Fruit fly (Drosophila melanogaster): ENCODE data around the gene CycH.

The CycH gene

DNA sequence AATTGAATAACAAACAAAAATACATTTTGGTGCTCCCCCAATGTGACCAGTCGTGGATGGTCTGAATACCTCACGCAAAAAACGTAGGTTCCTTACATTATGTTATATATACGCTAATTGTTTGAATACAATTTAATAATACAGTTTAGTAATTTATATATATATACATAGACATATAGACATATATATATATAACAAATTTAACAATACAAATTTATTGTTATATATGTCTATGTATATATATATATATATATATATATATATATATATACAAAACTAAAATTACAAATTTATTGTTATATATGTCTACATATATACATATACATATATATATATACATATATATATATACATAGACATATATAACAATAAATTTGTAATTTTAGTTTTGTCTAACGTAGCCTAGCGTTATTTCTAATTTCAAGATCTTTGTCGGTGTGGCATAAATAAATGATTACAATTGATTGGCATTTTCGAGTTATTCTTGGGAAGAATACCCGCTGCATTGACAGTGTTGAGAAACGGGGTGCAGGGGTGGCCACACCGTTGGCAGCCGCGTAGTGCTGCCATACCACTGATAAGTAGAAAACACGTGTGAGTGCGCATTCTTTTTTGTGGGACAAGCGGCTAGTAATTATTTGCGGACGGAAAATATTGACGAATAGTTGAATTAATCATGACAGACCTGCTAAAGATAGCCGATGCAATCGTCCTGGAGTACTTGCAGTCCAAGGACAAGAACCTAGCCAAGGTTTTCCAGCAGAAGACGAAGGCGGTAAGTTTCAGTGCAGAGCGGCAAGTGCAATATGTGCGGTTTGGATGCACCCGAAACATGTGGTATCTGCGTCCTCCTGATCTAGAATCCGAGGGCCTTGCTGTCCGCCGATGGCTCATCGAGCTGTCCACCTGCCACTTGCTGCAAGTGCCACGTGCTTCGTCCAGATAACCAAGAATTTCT lies 10.7 kb downstream of the CycH start, which contains the start of the genes CG7148 and Nopp140 (continued):
- TF ChIP-seq CG6689 (GFP tag; IDR thresholded peaks at IDR 0.05) (0 out of 2 replicates have a peak, but pooled peaks have one; percentile 20), CG11093 (GFP tag; IDR thresholded peaks at IDR 0.05) (no peak), Oli (tag; optimal IDR thresholded peaks at IDR 0.05) (peak; percentile 32), Side (GFP tag; optimal IDR thresholded peaks at IDR 0.05) (peak; percentile 62), CG10274 (GFP tag; optimal IDR thresholded peaks at IDR 0.05) (no peak), E2f1 (GFP tag; IDR thresholded peaks at IDR 0.05) (0 out of 2 replicates have a peak, but pooled peaks have one; percentile 54), h (optimal IDR thresholded peaks at IDR 0.05) (no peak), CG43689 (GFP tag; IDR thresholded peaks at IDR 0.05) (peak; percentile 17; the same call in 1 of the 2 replicates), knrl (GFP tag; IDR thresholded peaks at IDR 0.05; ENCODE audit: partially characterized antibody) (no peak; the same call in 2 of the 3 replicates), CG31224 (GFP tag; IDR thresholded peaks at IDR 0.05) (no peak), pum (GFP tag; optimal IDR thresholded peaks at IDR 0.05) (peak; percentile 47), Fer1 (GFP tag; optimal IDR thresholded peaks at IDR 0.05) (peak; percentile 64), CG13894 (tag; optimal IDR thresholded peaks at IDR 0.05) (peak; percentile 72), Antp (GFP tag; optimal IDR thresholded peaks at IDR 0.05) (peak; percentile 75), bab2 (GFP tag; optimal IDR thresholded peaks at IDR 0.05) (peak; percentile 45), klu (GFP tag; IDR thresholded peaks at IDR 0.05) (peak; percentile 44; the same call in 1 of the 2 replicates), CG31388 (GFP tag; optimal IDR thresholded peaks at IDR 0.05) (no peak), her (GFP tag; optimal IDR thresholded peaks at IDR 0.05) (peak; percentile 68), Hmr (GFP tag; optimal IDR thresholded peaks at IDR 0.05) (peak; percentile 74), CG9817 (tag; optimal IDR thresholded peaks at IDR 0.05) (peak; percentile 67), CG4328 (GFP tag; optimal IDR thresholded peaks at IDR 0.05) (peak; percentile 1), CoRest (tag; optimal IDR thresholded peaks at IDR 0.05) (peak; percentile 61), CG13296 (GFP tag; optimal IDR thresholded peaks at IDR 0.05) (peak; percentile 46), CG34376 (GFP tag; optimal IDR thresholded peaks at IDR 0.05) (no peak), ftz-f1 (GFP tag; optimal IDR thresholded peaks at IDR 0.05) (peak; percentile 36), hbn (GFP tag; IDR thresholded peaks at IDR 0.05; ENCODE audit: partially characterized antibody) (no peak), CG3838 (GFP tag; optimal IDR thresholded peaks at IDR 0.05) (no peak), Hr78 (GFP tag; optimal IDR thresholded peaks at IDR 0.05) (no peak), Sin3A (optimal IDR thresholded peaks at IDR 0.05) (peak; percentile 47), CG7839 (tag; optimal IDR thresholded peaks at IDR 0.05) (peak; percentile 63), inv (GFP tag; IDR thresholded peaks at IDR 0.05; ENCODE audit: partially characterized antibody) (no peak), Optix (GFP tag; IDR thresholded peaks at IDR 0.05) (peak; percentile 42; the same call in 1 of the 3 replicates), lov (optimal IDR thresholded peaks at IDR 0.05) (no peak), lov (GFP tag; IDR thresholded peaks at IDR 0.05) (peak; percentile 54; the same call in 1 of the 3 replicates), mld (GFP tag; IDR thresholded peaks at IDR 0.05; ENCODE audit: partially characterized antibody) (no peak), jumu (GFP tag; optimal IDR thresholded peaks at IDR 0.05) (peak; percentile 51), HHEX (GFP tag; optimal IDR thresholded peaks at IDR 0.05) (peak; percentile 47), CG14710 (tag; optimal IDR thresholded peaks at IDR 0.05) (peak; percentile 73), tgo (GFP tag; IDR thresholded peaks at IDR 0.05) (peak; percentile 59), jing (GFP tag; optimal IDR thresholded peaks at IDR 0.05) (no peak), tx (GFP tag; optimal IDR thresholded peaks at IDR 0.05) (peak; percentile 37), NK7.1 (GFP tag; optimal IDR thresholded peaks at IDR 0.05) (no peak), prd (optimal IDR thresholded peaks at IDR 0.05) (no peak), prd (GFP tag; IDR thresholded peaks at IDR 0.05) (peak; percentile 69), CG12769 (tag; optimal IDR thresholded peaks at IDR 0.05) (peak; percentile 79), CTCF (GFP tag; optimal IDR thresholded peaks at IDR 0.05) (no peak), ERR (GFP tag; optimal IDR thresholded peaks at IDR 0.05) (peak; percentile 34), crc (GFP tag; optimal IDR thresholded peaks at IDR 0.05) (peak; percentile 12), CG8478 (optimal IDR thresholded peaks at IDR 0.05) (no peak), dmrt11E (tag; optimal IDR thresholded peaks at IDR 0.05) (peak; percentile 42)

All from whole organism, embryonic.